Worm (Caenorhabditis elegans): ENCODE results near the gene vha-15.

DNA sequence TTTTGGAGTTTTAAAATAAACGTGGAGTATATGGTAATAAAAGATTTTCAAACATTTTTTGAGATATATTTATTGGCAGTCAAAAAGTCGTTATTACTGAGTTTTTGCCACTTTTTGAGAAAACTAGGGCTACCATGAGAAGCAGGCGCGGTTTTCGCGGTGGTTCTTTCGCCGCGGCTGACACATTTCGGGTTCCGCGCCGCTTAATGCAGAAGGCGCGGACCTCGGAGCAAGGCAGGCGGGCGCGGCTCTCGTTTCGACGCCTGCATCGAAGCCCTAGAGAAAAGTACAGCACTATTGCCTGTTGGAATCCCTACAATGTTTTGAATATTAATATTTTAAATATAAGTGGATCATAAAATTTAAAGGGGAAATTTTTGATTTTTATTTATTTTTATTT is 18.3 kb upstream of the vha-15 start:
- no peak for TF ChIP-seq ets-7 (tag; optimal IDR thresholded peaks at IDR 0.05)
- TF ChIP-seq ama-1 (optimal IDR thresholded peaks at IDR 0.05): no peak
- no peak for TF ChIP-seq ceh-13 (GFP tag; optimal IDR thresholded peaks at IDR 0.05)
- no peak for TF ChIP-seq hmbx-1 (tag; optimal IDR thresholded peaks at IDR 0.05)
- no peak for TF ChIP-seq F13C5.2 (tag; optimal IDR thresholded peaks at IDR 0.05)
- TF ChIP-seq flt-1 (GFP tag; IDR thresholded peaks at IDR 0.05): no peak

Measured in whole organism, early embryonic.